Fruit fly (Drosophila melanogaster) ovary, adult (tissue): ENCODE results near the gene mRpL51.

Experiments
- CG17801 ChIP-seq: fragments of 200-800 bp; optimal IDR thresholded peaks from 2 replicates; lab custom pipeline; 2019; ENCODE audit warnings: missing biosample characterization, mild to moderate bottlenecking, missing genetic modification characterization, moderate library complexity; ENCODE audit not compliant: partially characterized antibody

The mRpL51 gene

DNA sequence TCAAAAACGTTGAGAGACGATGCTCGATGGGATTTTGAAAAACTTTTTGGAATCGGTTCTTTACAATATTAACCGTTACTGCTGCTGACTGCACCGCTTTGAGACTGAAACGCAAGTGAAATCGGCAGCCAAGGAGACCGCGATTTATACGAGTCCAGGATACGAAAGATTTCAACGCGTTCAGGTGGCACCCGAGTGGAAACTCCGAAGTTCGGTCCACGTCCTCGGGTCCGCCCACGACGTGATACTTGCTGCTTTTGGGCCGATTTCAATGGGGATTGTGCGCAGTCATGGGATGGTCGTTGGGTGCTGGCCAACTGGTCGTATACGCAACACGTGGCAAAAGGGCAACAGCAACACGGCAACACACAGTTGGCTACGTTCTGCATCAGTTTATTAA lies 10.5 kb downstream of the mRpL51 start, which contains the start of gene Dh31:
Gene Dh31, minus strand, starts transcription at position 117 of the 400 bp plus-strand sequence.
- TF ChIP-seq CG17801 (GFP tag; lab: Kevin White, UChicago): no peak

DNA sequence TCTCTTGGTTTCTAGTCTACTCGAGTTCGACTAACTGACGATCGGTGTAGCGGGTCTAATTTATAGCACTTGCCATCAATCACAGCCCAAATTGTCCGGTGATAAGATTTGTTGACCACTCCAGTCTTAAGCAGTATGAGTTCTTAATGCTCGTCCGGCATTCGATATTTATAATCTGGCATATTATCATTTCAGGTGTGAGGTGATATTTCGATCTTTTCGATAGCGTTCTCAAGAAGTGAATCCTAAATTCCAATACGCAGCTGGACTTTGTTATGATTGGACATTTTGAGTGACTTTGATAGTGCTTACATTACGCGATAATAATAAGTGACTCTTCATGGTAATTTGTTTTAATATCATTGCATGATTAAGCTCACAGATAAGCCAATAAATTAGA lies 20.9 kb downstream of the mRpL51 start, which contains the start of gene Bace:
Gene Bace, minus strand, starts transcription at position 39 of the 400 bp plus-strand sequence.
- TF ChIP-seq CG17801 (GFP tag; lab: Kevin White, UChicago): no peak

- TF ChIP-seq CG17801 (GFP tag; lab: Kevin White, UChicago): no peak
These were observed 26.7 kb downstream of the mRpL51 start, which contains the start of gene CG43400 for dm6 chr2L:8490439-8490838. CG43400 (plus strand) TSS chr2L:8490739.

DNA sequence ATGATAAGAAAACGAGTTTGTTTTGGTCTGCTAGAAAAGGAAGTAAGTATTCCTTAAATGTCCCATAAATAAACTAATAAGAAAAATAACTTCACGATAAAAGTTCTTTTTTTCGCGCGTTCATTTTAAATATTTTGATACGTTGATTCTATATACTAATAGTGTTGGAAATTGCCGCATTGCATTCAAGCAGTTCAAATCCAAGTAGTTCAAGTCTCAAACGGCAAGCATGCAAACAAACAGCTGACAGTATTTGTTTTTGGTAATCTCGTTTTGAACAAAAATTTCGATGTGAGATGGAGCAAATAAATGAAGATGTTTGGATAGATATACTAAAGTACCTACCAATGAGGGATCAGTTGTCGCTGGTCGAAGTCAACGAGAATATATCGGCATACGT lies 28.4 kb downstream of the mRpL51 start, which contains the start of gene CG13088:
Gene CG13088, plus strand, starts transcription at position 247 of the 400 bp plus-strand sequence.
- peak; percentile 44 for TF ChIP-seq CG17801 (GFP tag; lab: Kevin White, UChicago)

DNA sequence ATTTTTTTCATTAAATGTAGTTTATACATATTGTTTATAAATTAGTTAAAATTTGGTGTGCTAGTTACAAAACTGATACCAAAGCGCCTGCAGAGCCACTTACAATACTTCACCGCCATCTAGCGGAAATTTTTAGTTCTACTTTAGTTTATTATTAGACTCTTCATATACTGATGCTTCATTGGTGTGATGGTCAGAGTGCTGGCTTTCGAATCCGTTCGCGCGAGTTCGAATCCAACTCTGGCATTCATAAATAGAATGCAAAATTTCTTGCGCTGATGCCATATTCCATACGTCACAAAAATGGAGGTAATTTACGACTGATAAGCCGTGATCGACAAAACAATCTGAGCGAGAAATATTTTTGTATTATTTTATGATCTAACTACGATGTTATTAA lies 31.6 kb downstream of the mRpL51 start:
- TF ChIP-seq CG17801 (GFP tag; lab: Kevin White, UChicago): peak; percentile 60

dm6 chr2L:8481623-8482424 lies 35.4 kb downstream of the mRpL51 start, which contains the start of gene CG43796:
CG43796 (plus strand) TSS chr2L:8482374.
- TF ChIP-seq CG17801 (GFP tag; lab: Kevin White, UChicago): no peak

dm6 chr2L:8480825-8481224 lies 36.4 kb downstream of the mRpL51 start:
- TF ChIP-seq CG17801 (GFP tag; lab: Kevin White, UChicago): no peak

- no peak for TF ChIP-seq CG17801 (GFP tag; lab: Kevin White, UChicago)
These were observed 38.1 kb downstream of the mRpL51 start for dm6 chr2L:8478911-8479706.

DNA sequence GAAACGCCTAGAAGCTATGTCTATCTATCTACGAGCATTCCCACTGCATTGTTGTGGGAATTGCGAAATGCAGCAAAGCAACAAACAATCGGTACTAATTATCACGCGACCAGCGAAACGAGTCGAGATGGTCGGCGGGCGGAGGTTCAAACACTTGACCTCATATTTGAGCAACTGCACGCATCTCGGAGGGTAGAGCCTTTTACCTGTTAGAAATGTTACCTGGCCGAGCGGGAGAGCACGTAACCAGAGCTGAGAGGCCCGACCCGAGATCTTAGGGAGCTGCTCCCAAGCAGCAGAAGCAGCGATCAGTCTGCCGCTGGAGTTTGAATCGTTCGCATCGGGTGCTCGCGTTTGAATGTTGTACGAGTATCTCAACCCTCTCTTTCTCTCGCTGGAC lies 38.8 kb downstream of the mRpL51 start:
- TF ChIP-seq CG17801 (GFP tag; lab: Kevin White, UChicago): no peak

DNA sequence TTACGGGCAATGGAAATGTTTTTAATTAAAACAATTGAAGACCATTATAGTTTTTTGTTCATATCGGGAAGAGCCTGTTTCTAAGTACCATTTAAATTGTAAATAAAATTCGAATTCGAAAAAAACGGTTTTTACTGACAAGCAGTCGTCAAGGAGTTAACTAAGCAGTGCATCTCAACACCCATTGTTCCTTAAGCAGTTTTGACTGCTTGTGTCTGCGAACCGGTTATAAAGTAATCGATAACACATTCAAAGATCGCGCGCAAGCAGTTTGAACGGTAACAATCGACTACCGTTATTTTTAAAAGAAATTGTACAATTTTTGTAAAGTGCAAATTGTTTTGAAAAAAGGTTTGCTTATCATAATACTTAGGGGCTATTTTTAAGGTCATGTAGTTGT lies 39.2 kb downstream of the mRpL51 start:
- TF ChIP-seq CG17801 (GFP tag; lab: Kevin White, UChicago): no peak

DNA sequence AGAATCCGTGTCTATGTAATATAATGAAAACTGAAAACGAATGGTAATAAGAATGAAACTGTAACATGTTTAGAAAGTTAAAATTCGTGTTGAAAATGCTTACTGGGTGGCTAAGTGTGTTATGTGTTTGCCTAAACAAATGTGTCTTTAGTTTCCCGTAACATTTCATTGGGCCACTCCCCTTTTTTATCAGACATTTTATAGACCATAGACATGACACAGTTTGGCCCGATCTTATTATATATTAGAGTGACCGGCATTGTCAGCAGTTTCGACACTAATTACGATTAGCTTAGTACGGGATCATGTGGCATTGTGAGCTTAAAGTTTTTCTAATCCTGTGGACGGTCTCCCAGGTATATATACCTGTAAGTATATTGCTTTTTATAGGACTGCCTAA lies 40.1 kb downstream of the mRpL51 start, which contains the start of gene CheA29a:
Gene CheA29a, plus strand, starts transcription at position 301 of the 400 bp plus-strand sequence.
- no peak for TF ChIP-seq CG17801 (GFP tag; lab: Kevin White, UChicago)

DNA sequence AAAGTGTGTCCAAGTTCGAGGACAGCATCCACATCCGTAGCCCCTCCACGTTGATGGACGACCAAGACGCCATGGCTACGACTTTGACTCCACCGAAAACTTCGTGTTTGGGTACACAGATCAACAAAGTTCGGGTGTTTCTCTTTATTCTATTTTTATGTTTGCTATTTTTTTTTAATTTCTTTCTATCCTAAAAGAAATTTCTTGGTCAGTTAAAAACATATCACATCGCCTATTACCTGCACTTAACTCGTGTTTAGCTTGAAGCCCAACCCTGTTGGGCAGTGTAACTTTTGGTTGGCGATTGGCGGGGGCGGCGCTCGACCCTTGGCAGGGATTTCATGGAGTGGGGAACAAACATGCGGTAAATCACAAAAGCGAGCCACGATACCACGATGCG lies 43.7 kb downstream of the mRpL51 start:
- TF ChIP-seq CG17801 (GFP tag; lab: Kevin White, UChicago): no peak

DNA sequence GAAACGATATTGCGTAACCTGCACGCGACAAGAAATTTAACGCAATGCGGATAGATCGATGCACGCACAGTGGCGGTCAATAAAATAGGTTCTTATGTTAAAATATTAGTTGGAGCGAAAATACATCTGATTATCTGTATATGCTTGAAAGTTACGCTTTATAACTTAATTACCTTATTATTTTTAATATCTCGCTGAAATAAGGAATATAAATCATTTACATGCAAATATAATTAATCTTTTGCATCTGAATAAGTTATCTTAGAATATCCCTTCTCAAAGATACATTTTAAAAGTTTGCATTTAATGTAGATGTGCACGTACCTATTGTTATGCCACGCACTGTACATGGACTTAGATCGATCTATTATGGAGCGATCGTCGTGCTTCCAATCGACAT lies 45.5 kb downstream of the mRpL51 start:
- TF ChIP-seq CG17801 (GFP tag; lab: Kevin White, UChicago): no peak

- TF ChIP-seq CG17801 (GFP tag; lab: Kevin White, UChicago): no peak
These were observed 48.1 kb downstream of the mRpL51 start for dm6 chr2L:8468929-8469681.
